Worm (Caenorhabditis elegans): ENCODE measurements around the gene fbxa-221.
"Not testable (repeated sequence)": the region's sequence is repeated elsewhere in the genome, so short reads cannot be mapped to it uniquely, and the experiment has no call there.

DNA sequence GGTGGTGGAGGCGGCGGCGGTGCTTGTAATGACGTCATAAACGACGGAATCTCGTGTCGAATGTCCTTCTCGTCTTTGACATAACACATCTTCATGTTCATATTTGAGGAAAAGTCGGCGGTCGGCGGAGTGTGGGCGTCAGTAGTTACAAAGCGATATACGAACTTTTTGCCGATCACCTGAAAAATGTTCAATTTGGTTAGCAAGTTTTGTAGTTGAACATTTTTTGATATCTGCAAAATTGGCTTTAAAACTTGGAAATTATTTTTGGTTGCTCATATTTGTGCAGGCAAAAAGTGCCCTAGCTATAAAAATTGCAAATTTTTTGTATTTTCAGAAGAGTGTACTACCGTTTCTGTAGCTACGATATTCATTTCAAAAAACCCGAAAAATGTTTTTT lies 5.6 kb upstream of the fbxa-221 start, which contains the start of gene elk-2:
- not testable (repeated sequence) for TF ChIP-seq unc-3 (GFP tag; conservative IDR thresholded peaks at IDR 0.05); unc-3 (tag; optimal IDR thresholded peaks at IDR 0.05); C08G9.2 (tag; optimal IDR thresholded peaks at IDR 0.05); rnt-1 (tag; optimal IDR thresholded peaks at IDR 0.05)

Data from whole organism, late embryonic.